Fruit fly (Drosophila melanogaster): ENCODE data around the gene CG5676.

dm6 chr2L:10301918-10302317 lies 46.2 kb upstream of the CG5676 start, which contains the start of gene CG13138:
- TF ChIP-seq CG17806 (tag; optimal IDR thresholded peaks at IDR 0.05) (no peak), Pif1A (GFP tag; optimal IDR thresholded peaks at IDR 0.05) (no peak)

All from whole organism, pupa.